Worm (Caenorhabditis elegans) whole organism, dauer: ENCODE measurements around the gene ivns-1.

ENCODE experiments used
- unc-62 ChIP-seq: sonication (generic microtip); optimal IDR thresholded peaks from 2 replicates; lab custom pipeline; 2017; ENCODE audit warnings: missing biosample characterization, missing genetic modification reagents, missing genetic modification characterization

ivns-1 gene

ce11 chrX:12656420-12657033 is 22.4 kb upstream of the ivns-1 start:
- no peak for TF ChIP-seq unc-62

DNA sequence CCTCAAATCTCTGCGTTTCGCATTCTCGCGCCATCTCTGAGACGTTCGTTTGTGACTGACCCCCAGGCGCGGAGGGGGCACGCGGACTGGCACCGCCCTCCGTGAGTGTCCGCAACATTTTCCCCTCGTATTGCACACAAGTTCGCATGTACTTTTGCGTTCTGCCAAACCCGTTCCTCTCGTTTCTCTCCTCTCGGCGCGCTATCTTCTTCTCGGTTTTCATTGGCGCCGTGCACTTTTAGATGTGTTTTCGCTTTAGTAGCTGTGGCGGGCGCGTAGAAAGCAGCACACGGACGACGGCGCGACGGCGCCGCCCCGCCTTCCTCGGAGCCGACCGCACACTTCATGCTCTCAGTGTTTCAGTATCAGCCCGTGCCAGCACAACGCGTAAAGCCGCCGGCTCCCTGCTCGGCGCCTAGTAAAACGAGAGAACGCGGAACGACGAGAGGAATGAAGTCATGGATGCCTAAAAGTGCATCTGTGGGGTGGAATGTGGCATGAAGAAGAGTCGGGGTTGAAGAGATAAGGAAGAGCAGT is 21.3 kb upstream of the ivns-1 start:
- TF ChIP-seq unc-62: no peak

DNA sequence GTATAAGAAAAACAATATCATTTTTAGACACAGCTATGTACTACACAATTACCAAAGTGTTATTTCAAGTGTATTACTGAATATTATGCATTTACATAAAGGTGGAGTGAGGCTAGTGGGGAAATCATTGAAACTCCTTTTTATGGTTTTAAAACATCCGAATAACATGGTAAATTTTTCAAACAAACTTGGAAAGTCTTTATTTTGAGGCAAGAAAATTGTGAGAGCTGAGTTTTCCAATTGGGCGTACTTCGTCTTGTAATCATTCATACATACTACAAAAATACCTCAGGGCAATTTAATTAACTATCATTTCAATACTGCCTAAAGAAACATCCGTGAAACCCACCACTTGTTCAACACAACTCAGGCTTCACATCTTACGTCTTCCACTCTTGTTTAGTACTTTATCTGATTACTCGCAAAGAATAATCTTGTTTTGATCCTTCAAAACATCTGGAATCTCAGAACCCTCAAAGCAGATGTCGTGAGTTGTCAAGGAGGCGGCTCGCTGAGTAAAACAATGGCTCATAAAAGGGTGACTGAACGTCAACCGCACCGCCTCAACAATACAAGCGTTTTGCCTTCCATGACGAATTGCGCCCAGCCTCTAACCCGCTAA is 12.5 kb upstream of the ivns-1 start, which contains the start of gene zmp-5:
Gene zmp-5, plus strand, starts transcription at position 572 of the 622 bp plus-strand sequence.
- no peak for TF ChIP-seq unc-62

DNA sequence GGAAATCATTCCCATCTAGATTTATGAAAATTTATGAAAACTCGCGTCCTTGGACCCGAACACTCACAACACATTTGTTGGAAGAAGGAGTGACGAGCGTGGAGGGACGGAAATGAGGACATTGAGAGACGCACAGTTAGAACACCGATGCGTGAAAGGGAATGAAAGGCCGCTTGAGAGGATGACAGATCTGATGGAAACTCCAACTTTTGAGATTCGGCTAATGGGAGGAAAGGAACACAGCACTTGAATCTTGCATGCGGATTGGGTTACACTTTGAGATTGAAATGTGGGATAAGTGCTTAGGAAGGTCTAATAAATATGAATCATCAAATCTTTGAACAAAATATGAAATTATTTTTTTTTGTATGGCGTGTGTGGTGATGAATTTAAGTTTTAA is 11.7 kb upstream of the ivns-1 start:
- no peak for TF ChIP-seq unc-62

- TF ChIP-seq unc-62: no peak
Observed at ce11 chrX:12642952-12643351, 8.8 kb upstream of the ivns-1 start.

DNA sequence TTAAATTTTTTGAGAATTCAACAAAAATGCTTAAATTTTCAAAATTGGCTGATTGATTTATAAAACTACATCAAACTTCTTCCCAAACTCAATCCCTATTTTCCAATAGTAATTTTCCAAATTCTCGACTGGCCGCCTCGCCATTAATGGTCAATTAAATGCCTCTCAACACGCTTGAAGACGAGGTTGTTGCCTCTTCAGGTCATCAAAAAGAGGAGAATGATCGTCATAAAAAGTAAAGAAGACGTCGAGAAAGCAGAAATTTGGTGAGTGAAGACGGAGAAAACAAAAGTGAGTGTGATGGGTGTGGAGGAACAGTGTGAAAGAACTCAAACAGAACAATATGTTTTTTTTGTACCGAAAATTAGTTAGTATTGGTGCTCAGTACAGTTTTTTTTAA is 6.8 kb upstream of the ivns-1 start:
- no peak for TF ChIP-seq unc-62

- TF ChIP-seq unc-62: no peak
Observed at ce11 chrX:12640459-12640858, 6.3 kb upstream of the ivns-1 start, which contains the start of gene R09A8.5. TSS of gene R09A8.5 (minus strand) at chrX:12640559.

- TF ChIP-seq unc-62: no peak
Observed at ce11 chrX:12637978-12638377, 3.8 kb upstream of the ivns-1 start.

DNA sequence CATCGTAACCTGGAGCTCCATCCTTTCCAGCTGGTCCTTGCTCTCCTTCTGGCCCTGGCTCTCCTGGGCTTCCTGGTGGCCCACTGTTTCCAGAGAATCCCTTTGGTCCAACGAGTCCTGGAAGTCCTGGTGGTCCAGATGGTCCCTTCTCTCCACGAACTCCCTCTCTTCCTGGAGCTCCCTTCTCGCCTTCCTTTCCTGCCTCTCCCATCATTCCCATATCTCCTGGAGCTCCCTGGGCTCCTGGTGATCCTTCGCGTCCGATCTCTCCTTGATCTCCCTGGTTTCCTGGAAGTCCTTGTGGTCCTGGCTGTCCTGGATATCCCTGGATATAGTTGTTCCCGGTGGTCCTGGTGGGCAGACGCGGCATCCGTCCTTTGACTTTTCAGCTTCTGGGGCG is 2.1 kb upstream of the ivns-1 start:
- no peak for TF ChIP-seq unc-62

DNA sequence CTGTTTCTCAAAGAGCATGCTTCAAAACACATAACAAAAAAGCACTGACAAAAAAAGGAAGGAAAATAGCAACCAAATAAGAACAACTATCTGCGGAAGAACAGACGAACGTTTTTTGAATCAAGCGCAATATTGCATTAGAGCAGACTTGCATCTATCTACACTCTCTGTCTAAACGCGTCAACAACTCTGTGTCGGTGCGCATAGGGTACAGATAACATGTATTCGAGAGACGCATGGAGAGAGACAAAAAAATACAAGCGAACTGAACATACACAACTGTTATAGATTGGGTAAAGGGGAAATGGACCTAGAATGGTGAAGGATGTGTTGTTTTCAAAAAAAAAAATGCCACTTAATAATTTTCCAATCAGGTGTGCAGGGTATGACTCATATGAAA is 856 bp upstream of the ivns-1 start:
- no peak for TF ChIP-seq unc-62

DNA sequence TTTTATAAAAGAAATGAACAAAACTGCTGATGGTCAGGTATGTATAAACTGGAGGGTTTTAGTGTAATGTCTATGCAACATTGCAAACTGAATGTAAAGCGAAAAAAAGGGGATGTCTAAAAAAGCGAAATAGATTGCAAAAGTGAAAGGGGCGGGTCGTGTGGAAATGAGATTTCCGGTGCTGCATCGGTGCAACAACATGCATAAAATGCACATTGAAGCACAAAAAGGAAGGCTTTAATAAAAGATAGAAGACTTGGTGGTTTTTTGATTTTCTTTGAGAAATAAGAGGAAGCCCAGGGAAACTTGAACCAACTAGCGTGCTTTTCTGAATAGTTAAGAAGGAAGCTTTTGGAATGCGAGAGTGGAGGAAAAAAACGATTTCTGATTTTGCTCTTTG is 1.5 kb downstream of the ivns-1 start:
- no peak for TF ChIP-seq unc-62

DNA sequence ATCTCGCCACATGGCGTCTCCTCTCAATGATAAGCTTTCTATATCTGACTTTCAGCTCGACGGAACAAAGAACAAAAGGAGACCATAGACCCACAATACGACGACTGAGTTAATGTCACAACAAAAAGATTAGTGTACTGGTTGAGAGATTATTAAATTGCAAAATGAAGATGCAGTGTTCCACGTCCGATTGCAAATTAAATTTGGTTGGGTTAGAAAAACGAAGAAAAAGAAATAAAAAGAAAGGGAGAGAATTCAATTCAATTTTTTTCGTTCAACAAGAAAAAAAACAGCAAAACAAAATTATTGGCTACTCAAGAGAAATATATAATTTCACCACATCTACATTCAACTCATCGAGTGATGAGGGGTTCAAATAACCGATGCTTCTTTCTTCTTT is 2.7 kb downstream of the ivns-1 start:
- TF ChIP-seq unc-62: no peak

DNA sequence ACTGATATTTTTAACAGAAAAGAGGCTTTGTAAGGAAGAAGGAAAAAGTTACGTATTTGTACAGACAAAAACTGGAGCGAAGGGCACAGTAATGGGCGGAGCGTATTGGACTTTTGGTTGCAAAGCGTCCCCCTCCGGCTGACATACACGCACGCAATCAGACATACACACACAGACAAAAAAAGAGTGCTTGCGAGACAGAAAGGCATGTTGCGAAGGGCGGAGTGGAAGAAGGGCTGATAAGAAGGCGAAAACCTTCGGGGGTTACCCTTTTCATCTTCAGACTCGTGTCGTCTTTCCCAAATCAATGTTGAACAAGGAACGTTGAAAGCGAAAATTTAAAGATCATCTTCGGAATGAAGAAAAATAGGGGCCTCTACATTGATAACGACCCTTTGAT is 3.6 kb downstream of the ivns-1 start:
- TF ChIP-seq unc-62: no peak

- TF ChIP-seq unc-62: no peak
Observed at ce11 chrX:12630005-12630404, 4.1 kb downstream of the ivns-1 start.

DNA sequence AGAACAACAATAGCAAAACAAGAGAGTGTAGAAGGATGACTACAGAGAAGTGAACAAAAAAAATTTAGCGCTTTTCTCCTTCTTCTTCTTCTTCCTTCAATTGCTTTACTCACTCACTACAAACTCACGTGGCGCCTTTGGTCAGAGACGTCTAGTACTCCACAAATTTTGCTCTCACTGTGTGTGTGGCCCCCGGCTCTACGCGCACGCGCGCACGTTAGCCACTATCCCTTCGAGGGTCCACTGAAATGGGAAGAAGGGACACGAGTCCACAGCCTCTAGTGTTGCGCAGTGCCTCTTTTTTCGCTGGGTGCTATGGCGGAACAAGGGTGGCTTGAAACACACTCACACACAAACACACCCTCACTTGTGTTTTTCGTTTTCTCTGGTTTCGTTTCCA is 4.9 kb downstream of the ivns-1 start:
- no peak for TF ChIP-seq unc-62

DNA sequence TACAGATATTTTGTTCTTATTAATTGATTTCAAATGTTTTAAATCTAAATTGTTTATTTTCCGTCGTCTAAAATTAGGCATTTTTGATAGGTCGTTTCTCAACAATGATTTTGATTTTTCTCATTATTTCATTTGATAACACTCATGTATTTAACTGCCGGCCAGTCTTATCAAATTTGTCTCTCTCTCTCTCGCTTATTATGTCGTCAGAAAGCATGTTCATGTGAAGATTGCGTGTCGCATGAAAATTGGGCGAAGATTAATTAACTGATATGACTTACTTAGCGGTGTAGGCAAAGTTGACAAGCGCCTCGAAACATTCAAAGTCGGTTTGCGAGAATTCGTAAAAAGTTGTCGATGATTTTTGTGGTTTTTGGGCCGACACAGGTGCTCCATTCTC is 6.4 kb downstream of the ivns-1 start:
- no peak for TF ChIP-seq unc-62

DNA sequence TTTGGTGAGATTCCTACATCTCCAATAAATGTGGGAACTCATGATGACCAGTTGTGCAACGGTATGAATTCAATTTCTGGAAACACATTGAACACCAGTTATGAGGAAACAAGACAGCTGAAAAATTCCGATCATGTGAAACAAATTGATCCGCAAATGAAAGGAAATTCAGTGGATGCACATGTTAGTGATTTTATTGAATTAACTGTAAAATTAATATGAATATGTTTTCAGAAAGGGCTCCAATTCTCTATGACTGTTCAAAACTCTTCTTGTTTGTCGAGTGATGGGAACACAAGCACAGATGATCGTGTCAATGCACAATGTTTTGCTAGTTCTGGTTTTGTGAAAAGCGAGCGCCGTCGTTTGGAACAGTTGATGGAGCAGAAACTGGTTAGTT is 13.8 kb downstream of the ivns-1 start:
- TF ChIP-seq unc-62: no peak

- no peak for TF ChIP-seq unc-62
Observed at ce11 chrX:12619165-12619564, 15.0 kb downstream of the ivns-1 start, which contains the start of gene R09A8.2. TSS of gene R09A8.2 (plus strand) at chrX:12619465.
